Worm (Caenorhabditis elegans) whole organism, young adult: ENCODE measurements around the gene F19G12.1.

Experiments used
- B0035.1 ChIP-seq: sonication (generic microtip); optimal IDR thresholded peaks from 2 replicates; lab custom pipeline; 2016; ENCODE audit warnings: missing genetic modification characterization, mild to moderate bottlenecking, missing compliant biosample characterization, missing genotype, missing genetic modification reagents
- C17E4.6 ChIP-seq: fragments of 200-800 bp; sonication (Bioruptor generic); IDR thresholded peaks from 2 replicates; pipeline ENCODE4 v1.3.6; 2022; ENCODE audit warnings: missing genetic modification reagents, missing genetic modification characterization, missing compliant biosample characterization
- F10E7.11 ChIP-seq: sonication (generic microtip); optimal IDR thresholded peaks from 2 replicates; lab custom pipeline; 2017; ENCODE audit warnings: mild to moderate bottlenecking, missing genetic modification characterization, moderate library complexity, missing compliant biosample characterization
- Y53F4B.3 ChIP-seq: fragments of 200-800 bp; sonication (Bioruptor generic); IDR thresholded peaks from 2 replicates; pipeline ENCODE4 v1.3.6; 2022; ENCODE audit warnings: missing genetic modification reagents, missing genetic modification characterization, missing compliant biosample characterization
- Y53G8AR.9 ChIP-seq: fragments of 200-800 bp; sonication (Bioruptor generic); conservative IDR thresholded peaks from 2 replicates; pipeline ENCODE4 v1.3.6; 2022; ENCODE audit warnings: missing genetic modification reagents, missing genetic modification characterization, missing compliant biosample characterization
- ama-1 ChIP-seq, 3 experiments: fragments of 150-350 bp in 1 of 3; sonication (generic microtip) in 2 of 3; optimal IDR thresholded peaks; 2 replicates each; lab custom pipeline; 2014 to 2018; ENCODE audit warnings: missing biosample characterization in 2 of 3, missing genetic modification characterization in 2 of 3, missing genetic modification reagents in 2 of 3
- dpl-1 ChIP-seq: fragments of 150-350 bp; optimal IDR thresholded peaks from 2 replicates; lab custom pipeline; 2014; ENCODE audit warnings: missing biosample characterization, missing genetic modification reagents, missing genetic modification characterization
- efl-1 ChIP-seq: fragments of 150-350 bp; optimal IDR thresholded peaks from 2 replicates; lab custom pipeline; 2014; ENCODE audit warnings: missing biosample characterization, missing genetic modification reagents, missing genetic modification characterization
- hlh-26 ChIP-seq: fragments of 200-800 bp; sonication (Bioruptor generic); conservative IDR thresholded peaks from 2 replicates; pipeline ENCODE4 v1.3.6; 2022; ENCODE audit warnings: missing genetic modification reagents, missing genetic modification characterization, missing compliant biosample characterization
- let-526 ChIP-seq: fragments of 200-800 bp; sonication (Bioruptor generic); IDR thresholded peaks from 2 replicates; pipeline ENCODE4 v1.3.6; 2022; ENCODE audit warnings: missing genetic modification reagents, missing genetic modification characterization, missing compliant biosample characterization
- nfya-2 ChIP-seq: fragments of 200-800 bp; sonication (Bioruptor generic); IDR thresholded peaks from 2 replicates; pipeline ENCODE4 v1.3.6; 2022; ENCODE audit warnings: missing genetic modification reagents, missing genetic modification characterization, missing compliant biosample characterization

- no peak for TF ChIP-seq dpl-1 (GFP tag; lab: Kevin White, UChicago)
- no peak for TF ChIP-seq Y53G8AR.9 (GFP tag; lab: Robert Waterston, UW)
- TF ChIP-seq efl-1 (GFP tag; lab: Kevin White, UChicago) = no peak
- no peak for TF ChIP-seq let-526 (GFP tag; lab: Robert Waterston, UW)
- no peak for TF ChIP-seq B0035.1 (tag; lab: Kevin White, UChicago)
- no peak for TF ChIP-seq Y53F4B.3 (GFP tag; lab: Robert Waterston, UW)
- no peak for TF ChIP-seq nfya-2 (GFP tag; lab: Robert Waterston, UW)
- TF ChIP-seq C17E4.6 = no peak
- no peak for TF ChIP-seq F10E7.11
- TF ChIP-seq ama-1 (optimal IDR thresholded peaks at IDR 0.05; lab: Kevin White, UChicago) = no peak
- TF ChIP-seq ama-1 (GFP tag; optimal IDR thresholded peaks at IDR 0.05; lab: Kevin White, UChicago) = no peak
- TF ChIP-seq hlh-26 = no peak
These were observed 21.6 kb upstream of the F19G12.1 start for ce11 chrX:1409224-1409623.
